Worm (Caenorhabditis elegans) whole organism, L2 larva: ENCODE data around the gene C33H5.13.

Experiments
- F13H6.1 ChIP-seq: sonication (generic microtip); optimal IDR thresholded peaks from 2 replicates; lab custom pipeline; 2016; ENCODE audit warnings: missing genetic modification characterization, missing compliant biosample characterization
- R02D3.7 ChIP-seq: fragments of 150-350 bp; optimal IDR thresholded peaks from 2 replicates; lab custom pipeline; 2014; ENCODE audit warnings: missing biosample characterization, missing genetic modification characterization
- Y55F3AM.14 ChIP-seq: fragments of 200-800 bp; sonication (Bioruptor generic); optimal IDR thresholded peaks from 2 replicates; lab custom pipeline; 2018; ENCODE audit warnings: mild to moderate bottlenecking, missing genetic modification characterization, missing compliant biosample characterization
- ZK546.5 ChIP-seq: sonication (generic microtip); optimal IDR thresholded peaks from 2 replicates; lab custom pipeline; 2017; ENCODE audit warnings: missing biosample characterization, missing genetic modification characterization
- aly-2 ChIP-seq: fragments of 150-350 bp; optimal IDR thresholded peaks from 2 replicates; lab custom pipeline; 2014; ENCODE audit warnings: missing biosample characterization, missing genetic modification characterization
- ama-1 ChIP-seq: fragments of 150-350 bp; optimal IDR thresholded peaks from 2 replicates; lab custom pipeline; 2018; ENCODE audit warnings: inconsistent platforms
- blmp-1 ChIP-seq: sonication (generic microtip); optimal IDR thresholded peaks from 2 replicates; lab custom pipeline; 2017; ENCODE audit warnings: missing genetic modification characterization, mild to moderate bottlenecking, missing compliant biosample characterization, antibody characterized with exemption, moderate library complexity; ENCODE audit not compliant: insufficient read depth
- ceh-16 ChIP-seq: fragments of 150-350 bp; optimal IDR thresholded peaks from 2 replicates; lab custom pipeline; 2014; ENCODE audit warnings: missing biosample characterization, missing genetic modification characterization
- crh-2 ChIP-seq: sonication (generic microtip); optimal IDR thresholded peaks from 2 replicates; lab custom pipeline; 2017; ENCODE audit warnings: missing biosample characterization, missing genetic modification characterization
- dmd-4 ChIP-seq: sonication (generic microtip); optimal IDR thresholded peaks from 2 replicates; lab custom pipeline; 2017; ENCODE audit warnings: missing biosample characterization, missing genetic modification characterization
- elt-1 ChIP-seq: fragments of 150-350 bp; optimal IDR thresholded peaks from 2 replicates; lab custom pipeline; 2014; ENCODE audit warnings: missing biosample characterization, missing genetic modification characterization
- elt-3 ChIP-seq: sonication (generic microtip); optimal IDR thresholded peaks from 2 replicates; lab custom pipeline; 2017; ENCODE audit warnings: missing biosample characterization, missing genetic modification characterization
- gmeb-1 ChIP-seq: fragments of 150-350 bp; optimal IDR thresholded peaks from 2 replicates; lab custom pipeline; 2014; ENCODE audit warnings: missing biosample characterization, missing genetic modification characterization
- lin-13 ChIP-seq: fragments of 150-350 bp; optimal IDR thresholded peaks from 2 replicates; lab custom pipeline; 2014; ENCODE audit warnings: missing biosample characterization, missing genetic modification reagents, missing genetic modification characterization
- mbf-1 ChIP-seq: sonication (generic microtip); optimal IDR thresholded peaks from 2 replicates; lab custom pipeline; 2017; ENCODE audit warnings: missing biosample characterization, missing genetic modification characterization
- mdl-1 ChIP-seq, 2 experiments: fragments of 150-350 bp in 1 of 2; sonication (generic microtip) in 1 of 2; optimal IDR thresholded peaks; 2 replicates each; lab custom pipeline; 2017; ENCODE audit warnings: missing biosample characterization in 2 of 2, missing genetic modification characterization in 2 of 2
- nhr-10 ChIP-seq: sonication (generic microtip); optimal IDR thresholded peaks from 2 replicates; lab custom pipeline; 2017; ENCODE audit warnings: missing biosample characterization, missing genetic modification characterization
- nhr-11 ChIP-seq: fragments of 150-350 bp; optimal IDR thresholded peaks from 2 replicates; lab custom pipeline; 2014; ENCODE audit warnings: missing biosample characterization, missing genetic modification characterization
- nhr-12 ChIP-seq: fragments of 150-350 bp; optimal IDR thresholded peaks from 2 replicates; lab custom pipeline; 2014; ENCODE audit warnings: missing biosample characterization, missing genetic modification characterization
- nhr-129 ChIP-seq: fragments of 150-350 bp; optimal IDR thresholded peaks from 2 replicates; lab custom pipeline; 2014; ENCODE audit warnings: missing biosample characterization, missing genetic modification characterization
- nhr-21 ChIP-seq: fragments of 150-350 bp; optimal IDR thresholded peaks from 2 replicates; lab custom pipeline; 2014; ENCODE audit warnings: missing biosample characterization, missing genetic modification characterization
- nhr-237 ChIP-seq: fragments of 150-350 bp; optimal IDR thresholded peaks from 2 replicates; lab custom pipeline; 2014; ENCODE audit warnings: missing biosample characterization, missing genetic modification characterization
- peb-1 ChIP-seq: fragments of 150-350 bp; optimal IDR thresholded peaks from 2 replicates; lab custom pipeline; 2014; ENCODE audit warnings: missing biosample characterization, missing genetic modification characterization
- sem-4 ChIP-seq: fragments of 150-350 bp; optimal IDR thresholded peaks from 2 replicates; lab custom pipeline; 2014; ENCODE audit warnings: missing biosample characterization, missing genetic modification reagents, missing genetic modification characterization
- skn-1 ChIP-seq: sonication (generic microtip); optimal IDR thresholded peaks from 2 replicates; lab custom pipeline; 2017; ENCODE audit warnings: missing biosample characterization, missing genetic modification characterization
- sma-9 ChIP-seq, 2 experiments: fragments of 150-350 bp in 1 of 2; sonication (generic microtip) in 1 of 2; optimal IDR thresholded peaks; 2 replicates each; lab custom pipeline; 2014 to 2016; ENCODE audit warnings: missing genetic modification characterization in 2 of 2, mild to moderate bottlenecking in 1 of 2, missing biosample characterization in 1 of 2, missing compliant biosample characterization in 1 of 2, missing genetic modification reagents in 1 of 2, moderate library complexity in 1 of 2
- snpc-4 ChIP-seq: fragments of 150-350 bp; optimal IDR thresholded peaks from 2 replicates; lab custom pipeline; 2014; ENCODE audit warnings: missing biosample characterization, missing genetic modification characterization
- unc-39 ChIP-seq: fragments of 150-350 bp; optimal IDR thresholded peaks from 2 replicates; lab custom pipeline; 2014; ENCODE audit warnings: missing biosample characterization, missing genetic modification characterization
- unc-55 ChIP-seq: fragments of 150-350 bp; sonication (generic microtip); optimal IDR thresholded peaks from 3 replicates; lab custom pipeline; 2014; ENCODE audit warnings: missing biosample characterization, missing genetic modification reagents, missing genetic modification characterization
- unc-62 ChIP-seq: fragments of 150-350 bp; optimal IDR thresholded peaks from 2 replicates; lab custom pipeline; 2014; ENCODE audit warnings: missing biosample characterization, missing genetic modification reagents, missing genetic modification characterization
- zag-1 ChIP-seq: fragments of 150-350 bp; optimal IDR thresholded peaks from 2 replicates; lab custom pipeline; 2014; ENCODE audit warnings: missing biosample characterization, missing genetic modification characterization
- ztf-1 ChIP-seq: fragments of 200-800 bp; sonication (Bioruptor generic); conservative IDR thresholded peaks from 2 replicates; pipeline ENCODE4 v1.3.6; 2022; ENCODE audit warnings: missing genetic modification characterization, missing compliant biosample characterization
- ztf-4 ChIP-seq: fragments of 150-350 bp; optimal IDR thresholded peaks from 2 replicates; lab custom pipeline; 2014; ENCODE audit warnings: missing biosample characterization, missing genetic modification characterization

C33H5.13 gene

ce11 chrIV:7812709-7813108 lies 20.6 kb upstream of the C33H5.13 start, which contains the start of gene zgpa-1:
zgpa-1 (minus strand) TSS chrIV:7812809.
- TF ChIP-seq ztf-4 (tag; lab: Kevin White, UChicago) (no peak), gmeb-1 (tag; lab: Kevin White, UChicago) (no peak), aly-2 (no peak), zag-1 (no peak), mdl-1 (tag; optimal IDR thresholded peaks at IDR 0.05; lab: Kevin White, UChicago) (no peak), nhr-11 (no peak), ZK546.5 (no peak), lin-13 (GFP tag; lab: Kevin White, UChicago) (no peak), nhr-129 (no peak)

DNA sequence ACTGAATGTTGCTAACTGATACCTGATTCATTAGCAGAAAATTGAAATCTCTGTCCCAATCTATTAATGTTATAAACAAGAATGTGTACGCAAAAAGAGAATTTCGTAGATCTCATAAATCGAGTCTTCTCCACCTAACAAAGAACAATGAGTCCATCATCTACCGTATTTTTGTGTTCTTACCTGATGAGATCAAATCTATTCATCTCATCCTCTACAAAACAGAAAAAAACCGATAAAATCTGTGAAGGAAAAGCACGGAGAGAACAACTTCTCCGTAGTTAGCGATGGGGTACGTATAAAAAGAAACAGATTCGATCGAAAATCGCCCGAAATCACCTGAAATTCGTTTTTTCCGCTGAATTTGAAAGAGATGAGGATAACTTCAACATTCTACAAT lies 16.5 kb upstream of the C33H5.13 start, which contains the start of gene C33H5.1:
C33H5.1 (plus strand) TSS at position 330 of the 400 bp plus-strand sequence.
- TF ChIP-seq elt-1 (tag; lab: Kevin White, UChicago) (peak; percentile 59), aly-2 (no peak)
- TF ChIP-seq, all 48 proteins: peak for 1

DNA sequence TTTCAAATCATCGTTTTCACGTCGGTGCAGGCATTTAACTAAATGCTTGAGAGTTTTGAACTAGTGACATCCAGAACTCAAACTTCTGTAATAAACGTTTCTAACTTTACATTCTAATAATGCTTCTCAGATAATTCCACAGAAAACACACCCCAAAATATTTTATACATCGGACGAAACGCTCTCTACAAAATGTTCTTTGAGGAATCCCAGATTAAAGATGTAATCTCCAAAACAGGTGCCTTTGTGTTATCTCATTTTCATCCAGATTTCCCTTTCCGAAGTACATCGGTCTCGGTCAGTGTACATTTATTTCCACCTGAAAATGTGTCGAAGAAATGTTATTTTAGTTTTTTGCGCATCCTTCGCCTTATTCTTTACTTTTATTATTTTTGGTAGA lies 12.7 kb upstream of the C33H5.13 start, which contains the start of gene C33H5.2:
C33H5.2 (plus strand) TSS at position 301 of the 400 bp plus-strand sequence.
- TF ChIP-seq peb-1 (tag; lab: Kevin White, UChicago) (no peak), nhr-129 (no peak), nhr-12 (no peak), dmd-4 (tag; lab: Kevin White, UChicago) (no peak), unc-39 (tag; lab: Kevin White, UChicago) (no peak), ceh-16 (no peak), mbf-1 (tag; lab: Kevin White, UChicago) (no peak), sma-9 (GFP tag; optimal IDR thresholded peaks at IDR 0.05; lab: Kevin White, UChicago) (no peak), sma-9 (tag; optimal IDR thresholded peaks at IDR 0.05; lab: Kevin White, UChicago) (no peak), ama-1 (lab: Kevin White, UChicago) (no peak), nhr-21 (tag; lab: Kevin White, UChicago) (no peak), Y55F3AM.14 (GFP tag; lab: Kevin White, UChicago) (no peak), snpc-4 (tag; lab: Kevin White, UChicago) (no peak), sem-4 (tag; lab: Kevin White, UChicago) (no peak), ZK546.5 (no peak), skn-1 (tag; lab: Kevin White, UChicago) (no peak), unc-55 (GFP tag; lab: Kevin White, UChicago) (no peak), blmp-1 (tag; lab: Kevin White, UChicago) (no peak), ztf-4 (tag; lab: Kevin White, UChicago) (no peak), elt-3 (tag; lab: Kevin White, UChicago) (no peak)

DNA sequence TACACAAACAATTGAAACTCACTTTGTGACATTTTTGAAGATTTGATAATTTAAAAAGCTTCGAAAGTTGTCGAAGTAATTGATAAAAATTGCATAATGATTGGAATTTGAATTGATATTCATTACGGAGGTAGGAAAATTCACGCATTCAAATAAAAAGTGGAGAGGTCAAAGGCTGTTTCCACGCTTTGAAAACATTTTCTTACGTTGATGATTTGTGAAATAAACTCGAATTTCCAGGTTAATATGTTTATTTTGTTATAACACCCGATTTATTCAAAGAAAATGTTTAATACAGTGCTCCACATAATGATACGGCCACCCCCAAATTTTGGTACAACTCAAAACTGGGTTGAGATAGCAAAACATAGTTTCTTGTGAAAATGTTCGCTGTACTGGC lies 11.2 kb upstream of the C33H5.13 start, which contains the start of gene C33H5.16:
C33H5.16 (minus strand) TSS at position 101 of the 400 bp plus-strand sequence.
- no peak for TF ChIP-seq nhr-10 (tag; lab: Kevin White, UChicago)
- TF ChIP-seq nhr-237 (tag; lab: Kevin White, UChicago): no peak
- no peak for TF ChIP-seq dmd-4 (tag; lab: Kevin White, UChicago)
- no peak for TF ChIP-seq sem-4 (tag; lab: Kevin White, UChicago)
- TF ChIP-seq ceh-16: no peak
- TF ChIP-seq elt-1 (tag; lab: Kevin White, UChicago): no peak
- TF ChIP-seq mbf-1 (tag; lab: Kevin White, UChicago): no peak
- no peak for TF ChIP-seq ZK546.5
- no peak for TF ChIP-seq Y55F3AM.14 (GFP tag; lab: Kevin White, UChicago)
- no peak for TF ChIP-seq crh-2
- no peak for TF ChIP-seq ztf-1
- TF ChIP-seq elt-3 (tag; lab: Kevin White, UChicago): no peak
- TF ChIP-seq mdl-1 (tag; optimal IDR thresholded peaks at IDR 0.05; lab: Kevin White, UChicago): no peak
- no peak for TF ChIP-seq nhr-12
- no peak for TF ChIP-seq nhr-21 (tag; lab: Kevin White, UChicago)
- TF ChIP-seq aly-2: no peak
- no peak for TF ChIP-seq ama-1 (lab: Kevin White, UChicago)

DNA sequence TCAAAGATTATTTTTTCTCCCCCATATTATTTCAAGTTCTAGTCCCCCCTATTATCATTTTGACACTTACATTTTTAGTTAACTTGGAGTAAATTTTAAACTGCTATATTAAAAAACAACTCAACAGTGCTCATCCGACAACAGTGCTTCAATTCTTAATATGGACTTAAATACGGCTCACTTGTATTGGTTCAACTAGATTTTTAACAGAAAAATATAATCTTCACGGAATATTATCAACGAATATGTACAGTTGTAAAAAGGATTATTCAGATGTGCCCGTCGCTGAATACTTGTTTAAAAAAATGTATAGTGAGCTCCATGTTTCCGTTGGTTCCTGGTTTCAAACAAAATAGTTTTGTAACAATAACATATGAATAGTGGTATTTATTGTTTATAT lies 8.3 kb upstream of the C33H5.13 start:
- TF ChIP-seq F13H6.1 (tag; lab: Kevin White, UChicago) (no peak), unc-62 (no peak), sma-9 (GFP tag; optimal IDR thresholded peaks at IDR 0.05; lab: Kevin White, UChicago) (no peak), sma-9 (tag; optimal IDR thresholded peaks at IDR 0.05; lab: Kevin White, UChicago) (no peak), nhr-237 (tag; lab: Kevin White, UChicago) (no peak), nhr-129 (no peak), R02D3.7 (tag; lab: Kevin White, UChicago) (no peak)
